Fruit fly (Drosophila melanogaster): ENCODE data around the gene Adh.

dm6 chr2L:14571673-14572461 is 43.5 kb upstream of the Adh start:
- no peak for TF ChIP-seq Ets98B (GFP tag; IDR thresholded peaks at IDR 0.05)
- 0 out of 3 replicates have a peak, but pooled peaks have one; percentile 27 for TF ChIP-seq CG4496 (GFP tag; IDR thresholded peaks at IDR 0.05)
- peak; percentile 10 for TF ChIP-seq Pif1B (GFP tag; optimal IDR thresholded peaks at IDR 0.05)
- TF ChIP-seq gl (tag; optimal IDR thresholded peaks at IDR 0.05) = no peak
- TF ChIP-seq Pif1A (GFP tag; optimal IDR thresholded peaks at IDR 0.05) = peak; percentile 93
- TF ChIP-seq CG13204 (GFP tag; optimal IDR thresholded peaks at IDR 0.05) = peak; percentile 28
- TF ChIP-seq CG8301 (tag; optimal IDR thresholded peaks at IDR 0.05) = no peak
- peak; percentile 48 for TF ChIP-seq CG8159 (tag; optimal IDR thresholded peaks at IDR 0.05)
- no peak for TF ChIP-seq CG34367 (tag; optimal IDR thresholded peaks at IDR 0.05)

Measured in whole organism, pupa.